Fruit fly (Drosophila melanogaster) whole organism, embryonic: ENCODE measurements around the gene CG4839.
A peak's percentile ranks its signal among the peaks of the same experiment; 100 is the strongest.

Source experiments
- BEAF-32 ChIP-seq: fragments of 200-800 bp; sonication (Bioruptor generic); optimal IDR thresholded peaks from 3 replicates; lab custom pipeline; 2017; ENCODE audit warnings: missing biosample characterization, missing genetic modification characterization, mild to moderate bottlenecking, moderate library complexity, missing genetic modification reagents
- Bdp1 ChIP-seq: fragments of 200-800 bp; sonication (Bioruptor generic); optimal IDR thresholded peaks from 3 replicates; lab custom pipeline; 2016; ENCODE audit warnings: missing biosample characterization, missing genetic modification characterization
- CG10274 ChIP-seq: fragments of 200-800 bp; sonication (Bioruptor generic); optimal IDR thresholded peaks from 3 replicates; lab custom pipeline; 2017; ENCODE audit warnings: missing biosample characterization, mild to moderate bottlenecking, missing genetic modification characterization
- CG10431 ChIP-seq: fragments of 200-800 bp; sonication (Bioruptor generic); optimal IDR thresholded peaks from 3 replicates; lab custom pipeline; 2018; ENCODE audit warnings: missing biosample characterization, mild to moderate bottlenecking, missing genetic modification characterization
- CG12071 ChIP-seq: fragments of 200-800 bp; sonication (Bioruptor generic); optimal IDR thresholded peaks from 3 replicates; lab custom pipeline; 2018; ENCODE audit warnings: missing biosample characterization, mild to moderate bottlenecking, missing genetic modification characterization
- CG1233 ChIP-seq: fragments of 200-800 bp; sonication (Bioruptor generic); optimal IDR thresholded peaks from 4 replicates; lab custom pipeline; 2018; ENCODE audit warnings: missing biosample characterization, mild to moderate bottlenecking, missing genetic modification characterization
- CG12659 ChIP-seq: fragments of 200-800 bp; sonication (Bioruptor generic); optimal IDR thresholded peaks from 3 replicates; lab custom pipeline; 2017; ENCODE audit warnings: mild to moderate bottlenecking, missing biosample characterization, missing genetic modification reagents, missing genetic modification characterization
- CG12769 ChIP-seq: fragments of 200-800 bp; sonication (Bioruptor generic); optimal IDR thresholded peaks from 2 replicates; lab custom pipeline; 2019; ENCODE audit warnings: missing biosample characterization, mild to moderate bottlenecking, missing genetic modification characterization, moderate library complexity
- CG13775 ChIP-seq: fragments of 200-800 bp; sonication (Bioruptor generic); optimal IDR thresholded peaks from 3 replicates; lab custom pipeline; 2017; ENCODE audit warnings: missing biosample characterization, mild to moderate bottlenecking, missing genetic modification characterization
- CG17912 ChIP-seq: fragments of 200-800 bp; sonication (Bioruptor generic); optimal IDR thresholded peaks from 2 replicates; lab custom pipeline; 2018; ENCODE audit warnings: missing biosample characterization, mild to moderate bottlenecking, missing genetic modification characterization
- CG1832 ChIP-seq: fragments of 200-800 bp; sonication (Bioruptor generic); optimal IDR thresholded peaks from 2 replicates; lab custom pipeline; 2017; ENCODE audit warnings: missing biosample characterization, mild to moderate bottlenecking, missing genetic modification characterization, inconsistent platforms
- CG18619 ChIP-seq: fragments of 200-800 bp; sonication (Bioruptor generic); optimal IDR thresholded peaks from 3 replicates; lab custom pipeline; 2017; ENCODE audit warnings: missing biosample characterization, mild to moderate bottlenecking, missing genetic modification characterization
- CG2129 ChIP-seq: fragments of 200-800 bp; sonication (Bioruptor generic); IDR thresholded peaks from 2 replicates; pipeline ENCODE4 v1.3.6; 2022; ENCODE audit warnings: missing biosample characterization, missing genetic modification characterization; ENCODE audit not compliant: partially characterized antibody
- CG31365 ChIP-seq: fragments of 200-800 bp; sonication (Bioruptor generic); optimal IDR thresholded peaks from 2 replicates; lab custom pipeline; 2018; ENCODE audit warnings: missing biosample characterization, mild to moderate bottlenecking, missing genetic modification characterization
- CG31441 ChIP-seq: fragments of 200-800 bp; sonication (Bioruptor generic); IDR thresholded peaks from 2 replicates; pipeline ENCODE4 v1.3.6; 2022; ENCODE audit warnings: missing biosample characterization, missing genetic modification characterization
- CG3407 ChIP-seq: fragments of 200-800 bp; sonication (Bioruptor generic); optimal IDR thresholded peaks from 2 replicates; lab custom pipeline; 2018; ENCODE audit warnings: missing biosample characterization, mild to moderate bottlenecking, missing genetic modification characterization
- CG43689 ChIP-seq: fragments of 200-800 bp; sonication (Bioruptor generic); IDR thresholded peaks from 2 replicates; pipeline ENCODE4 v1.3.6; 2022; ENCODE audit warnings: missing biosample characterization, missing genetic modification characterization
- CG4707 ChIP-seq: fragments of 200-800 bp; sonication (Bioruptor generic); optimal IDR thresholded peaks from 2 replicates; lab custom pipeline; 2018; ENCODE audit warnings: missing biosample characterization, mild to moderate bottlenecking, missing genetic modification characterization, moderate library complexity
- CG6854 ChIP-seq: fragments of 200-800 bp; sonication (Bioruptor generic); optimal IDR thresholded peaks from 3 replicates; lab custom pipeline; 2017; ENCODE audit warnings: missing biosample characterization, mild to moderate bottlenecking, missing genetic modification characterization
- CG7271 ChIP-seq: fragments of 200-800 bp; sonication (Bioruptor generic); optimal IDR thresholded peaks from 2 replicates; lab custom pipeline; 2018; ENCODE audit warnings: missing biosample characterization, mild to moderate bottlenecking, missing genetic modification characterization, moderate library complexity
- CG7786 ChIP-seq: fragments of 200-800 bp; sonication (Bioruptor generic); optimal IDR thresholded peaks from 2 replicates; lab custom pipeline; 2016; ENCODE audit warnings: missing biosample characterization, missing genetic modification characterization
- CG8765 ChIP-seq: fragments of 200-800 bp; sonication (Bioruptor generic); IDR thresholded peaks from 2 replicates; pipeline ENCODE4 v1.3.6; 2022; ENCODE audit warnings: missing biosample characterization, missing genetic modification characterization
- CG9876 ChIP-seq: fragments of 200-800 bp; sonication (Bioruptor generic); optimal IDR thresholded peaks from 2 replicates; lab custom pipeline; 2016; ENCODE audit warnings: missing biosample characterization, missing genetic modification characterization
- E2f2 ChIP-seq: fragments of 200-800 bp; sonication (Bioruptor generic); IDR thresholded peaks from 2 replicates; pipeline ENCODE4 v1.3.6; 2022; ENCODE audit warnings: missing biosample characterization, missing genetic modification characterization
- HLH4C ChIP-seq: fragments of 200-800 bp; sonication (Bioruptor generic); IDR thresholded peaks from 3 replicates; pipeline ENCODE4 v1.3.6; 2022; ENCODE audit warnings: missing biosample characterization, missing genetic modification characterization; ENCODE audit not compliant: partially characterized antibody
- HmgZ ChIP-seq: fragments of 200-800 bp; sonication (Bioruptor generic); optimal IDR thresholded peaks from 2 replicates; lab custom pipeline; 2018; ENCODE audit warnings: missing biosample characterization, mild to moderate bottlenecking, missing genetic modification characterization
- MBD-R2 ChIP-seq: fragments of 200-800 bp; sonication (Bioruptor generic); IDR thresholded peaks from 2 replicates; pipeline ENCODE4 v1.3.6; 2022; ENCODE audit warnings: missing biosample characterization, missing genetic modification characterization
- MESR4 ChIP-seq: fragments of 200-800 bp; sonication (Bioruptor generic); optimal IDR thresholded peaks from 2 replicates; lab custom pipeline; 2018; ENCODE audit warnings: missing biosample characterization, mild to moderate bottlenecking, missing genetic modification characterization, moderate library complexity
- MTF-1 ChIP-seq: fragments of 200-800 bp; sonication (Bioruptor generic); optimal IDR thresholded peaks from 2 replicates; lab custom pipeline; 2018; ENCODE audit warnings: missing biosample characterization, mild to moderate bottlenecking, missing genetic modification characterization, borderline replicate concordance
- Nf-YC ChIP-seq: fragments of 200-800 bp; optimal IDR thresholded peaks from 3 replicates; lab custom pipeline; 2019; ENCODE audit warnings: missing biosample characterization, mild to moderate bottlenecking, missing genetic modification characterization, moderate library complexity
- Scr ChIP-seq: fragments of 200-800 bp; sonication (Bioruptor generic); IDR thresholded peaks from 2 replicates; pipeline ENCODE4 v1.3.6; 2022; ENCODE audit warnings: missing biosample characterization, missing genetic modification characterization; ENCODE audit not compliant: partially characterized antibody
- chn ChIP-seq: fragments of 200-800 bp; sonication (Bioruptor generic); optimal IDR thresholded peaks from 2 replicates; lab custom pipeline; 2016; ENCODE audit warnings: missing biosample characterization, missing genetic modification characterization
- ci ChIP-seq: fragments of 200-800 bp; sonication (Bioruptor generic); IDR thresholded peaks from 3 replicates; pipeline ENCODE4 v1.3.6; 2022; ENCODE audit warnings: missing biosample characterization, missing genetic modification characterization
- croc ChIP-seq: fragments of 200-800 bp; sonication (Bioruptor generic); conservative IDR thresholded peaks from 3 replicates; pipeline ENCODE4 v1.3.6; 2022; ENCODE audit warnings: missing biosample characterization, missing genetic modification characterization
- ewg ChIP-seq: fragments of 200-800 bp; sonication (Bioruptor generic); optimal IDR thresholded peaks from 3 replicates; lab custom pipeline; 2017; ENCODE audit warnings: mild to moderate bottlenecking, missing biosample characterization, missing genetic modification reagents, missing genetic modification characterization
- gcm ChIP-seq: fragments of 200-800 bp; sonication (Bioruptor generic); optimal IDR thresholded peaks from 2 replicates; lab custom pipeline; 2019; ENCODE audit warnings: missing biosample characterization, mild to moderate bottlenecking, missing genetic modification characterization, moderate library complexity
- gem ChIP-seq: fragments of 200-800 bp; sonication (Bioruptor generic); optimal IDR thresholded peaks from 2 replicates; lab custom pipeline; 2019; ENCODE audit warnings: missing biosample characterization, mild to moderate bottlenecking, missing genetic modification characterization, moderate library complexity
- ind ChIP-seq: fragments of 200-800 bp; sonication (Bioruptor generic); optimal IDR thresholded peaks from 3 replicates; lab custom pipeline; 2016; ENCODE audit warnings: missing biosample characterization, missing genetic modification characterization
- kah ChIP-seq: fragments of 200-800 bp; sonication (Bioruptor generic); optimal IDR thresholded peaks from 2 replicates; lab custom pipeline; 2018; ENCODE audit warnings: missing biosample characterization, mild to moderate bottlenecking, missing genetic modification characterization
- klu ChIP-seq: fragments of 200-800 bp; sonication (Bioruptor generic); IDR thresholded peaks from 2 replicates; pipeline ENCODE4 v1.3.6; 2022; ENCODE audit warnings: missing biosample characterization, missing genetic modification characterization
- lbe ChIP-seq: fragments of 200-800 bp; sonication (Bioruptor generic); optimal IDR thresholded peaks from 2 replicates; lab custom pipeline; 2016; ENCODE audit warnings: missing biosample characterization, mild to moderate bottlenecking, missing genetic modification characterization
- luna ChIP-seq: fragments of 200-800 bp; sonication (Bioruptor generic); optimal IDR thresholded peaks from 2 replicates; lab custom pipeline; 2016; ENCODE audit warnings: missing biosample characterization, missing genetic modification characterization
- maf-S ChIP-seq: fragments of 200-800 bp; sonication (Bioruptor generic); optimal IDR thresholded peaks from 2 replicates; lab custom pipeline; 2016; ENCODE audit warnings: missing biosample characterization, missing genetic modification characterization
- mam ChIP-seq: fragments of 200-800 bp; sonication (Bioruptor generic); optimal IDR thresholded peaks from 3 replicates; lab custom pipeline; 2016; ENCODE audit warnings: missing biosample characterization, missing genetic modification characterization
- pum ChIP-seq: fragments of 200-800 bp; sonication (Bioruptor generic); optimal IDR thresholded peaks from 2 replicates; lab custom pipeline; 2016; ENCODE audit warnings: missing biosample characterization, missing genetic modification characterization
- shn ChIP-seq: fragments of 200-800 bp; sonication (Bioruptor generic); optimal IDR thresholded peaks from 3 replicates; lab custom pipeline; 2016; ENCODE audit warnings: missing biosample characterization, missing genetic modification characterization
- sr ChIP-seq: fragments of 200-800 bp; sonication (Bioruptor generic); IDR thresholded peaks from 3 replicates; pipeline ENCODE4 v1.3.6; 2022; ENCODE audit warnings: missing biosample characterization, missing genetic modification characterization
- stwl ChIP-seq: fragments of 200-800 bp; sonication (Bioruptor generic); optimal IDR thresholded peaks from 3 replicates; lab custom pipeline; 2018; ENCODE audit warnings: missing biosample characterization, mild to moderate bottlenecking, missing genetic modification characterization, moderate library complexity
- wor ChIP-seq: fragments of 200-800 bp; sonication (Bioruptor generic); IDR thresholded peaks from 2 replicates; pipeline ENCODE4 v1.3.6; 2022; ENCODE audit warnings: missing biosample characterization, missing genetic modification characterization
- zfh1 ChIP-seq: fragments of 200-800 bp; sonication (Bioruptor generic); IDR thresholded peaks from 3 replicates; pipeline ENCODE4 v1.3.6; 2022; ENCODE audit warnings: missing biosample characterization, missing genetic modification characterization

Gene CG4839

dm6 chr2L:10200847-10201246 lies 56.3 kb downstream of the CG4839 start, which contains the start of the genes Ripalpha and RpL7 (continued):
- TF ChIP-seq CG9876 (GFP tag; lab: Kevin White, UChicago) (peak; percentile 99), CG4707 (peak; percentile 94), gcm (GFP tag; lab: Kevin White, UChicago) (peak; percentile 92), mam (GFP tag; lab: Kevin White, UChicago) (peak; percentile 94), CG8765 (GFP tag; lab: Robert Waterston, UW) (peak; percentile 88), CG13775 (GFP tag; lab: Kevin White, UChicago) (peak; percentile 99), croc (GFP tag; lab: Robert Waterston, UW) (peak; percentile 89), stwl (tag; lab: Kevin White, UChicago) (peak; percentile 98), ci (GFP tag; lab: Robert Waterston, UW) (peak; percentile 100), lbe (GFP tag; lab: Kevin White, UChicago) (peak; percentile 91), MESR4 (GFP tag; lab: Kevin White, UChicago) (peak; percentile 100), CG31441 (GFP tag; lab: Robert Waterston, UW) (peak; percentile 96), CG3407 (peak; percentile 98), BEAF-32 (GFP tag; lab: Kevin White, UChicago) (peak; percentile 98), ewg (GFP tag; lab: Kevin White, UChicago) (peak; percentile 98), CG12769 (peak; percentile 98), CG43689 (GFP tag; lab: Robert Waterston, UW) (no peak; the same call in 1 of the 2 replicates), CG1832 (GFP tag; lab: Kevin White, UChicago) (peak; percentile 64), CG2129 (GFP tag; lab: Robert Waterston, UW) (peak; percentile 48), sr (GFP tag; lab: Robert Waterston, UW) (peak; percentile 98), gem (tag; lab: Kevin White, UChicago) (peak; percentile 85), CG6854 (GFP tag; lab: Kevin White, UChicago) (peak; percentile 92), CG12659 (GFP tag; lab: Kevin White, UChicago) (peak; percentile 100), klu (peak; percentile 84), E2f2 (GFP tag; lab: Robert Waterston, UW) (peak; percentile 89), chn (GFP tag; lab: Kevin White, UChicago) (peak; percentile 97), CG18619 (GFP tag; lab: Kevin White, UChicago) (peak; percentile 99), luna (GFP tag; lab: Kevin White, UChicago) (peak; percentile 95), HLH4C (GFP tag; lab: Robert Waterston, UW) (peak; percentile 79), CG10274 (GFP tag; lab: Kevin White, UChicago) (peak; percentile 95), pum (GFP tag; lab: Kevin White, UChicago) (peak; percentile 96), CG17912 (GFP tag; lab: Kevin White, UChicago) (peak; percentile 99), Nf-YC (tag; lab: Kevin White, UChicago) (peak; percentile 81), CG10431 (GFP tag; lab: Kevin White, UChicago) (peak; percentile 97), CG7271 (tag; lab: Kevin White, UChicago) (peak; percentile 98), MTF-1 (GFP tag; lab: Kevin White, UChicago) (peak; percentile 98), shn (GFP tag; lab: Kevin White, UChicago) (peak; percentile 99), wor (peak; percentile 77), CG12071 (GFP tag; lab: Kevin White, UChicago) (peak; percentile 98), ind (GFP tag; lab: Kevin White, UChicago) (peak; percentile 94), CG7786 (GFP tag; lab: Kevin White, UChicago) (peak; percentile 98), Scr (peak; percentile 85), zfh1 (peak; percentile 99), kah (GFP tag; lab: Kevin White, UChicago) (peak; percentile 91), CG1233 (GFP tag; lab: Kevin White, UChicago) (peak; percentile 98), MBD-R2 (GFP tag; lab: Robert Waterston, UW) (peak; percentile 99), CG31365 (tag; lab: Kevin White, UChicago) (peak; percentile 89), maf-S (peak; percentile 98), Bdp1 (GFP tag; lab: Kevin White, UChicago) (peak; percentile 94), HmgZ (tag; lab: Kevin White, UChicago) (peak; percentile 98)
